Worm (Caenorhabditis elegans) whole organism, L1 larva: ENCODE measurements around the gene srh-271.

Experiments
- C04F5.9 ChIP-seq: sonication (generic microtip); optimal IDR thresholded peaks from 2 replicates; lab custom pipeline; 2016; ENCODE audit warnings: missing genetic modification characterization, missing compliant biosample characterization
- F16B12.6 ChIP-seq: fragments of 150-350 bp; optimal IDR thresholded peaks from 2 replicates; lab custom pipeline; 2014; ENCODE audit warnings: missing biosample characterization, missing genetic modification characterization
- Y116A8C.19 ChIP-seq: sonication (generic microtip); optimal IDR thresholded peaks from 2 replicates; lab custom pipeline; 2016; ENCODE audit warnings: missing compliant biosample characterization, missing genetic modification characterization, borderline replicate concordance
- aha-1 ChIP-seq: fragments of 150-350 bp; optimal IDR thresholded peaks from 2 replicates; lab custom pipeline; 2014; ENCODE audit warnings: missing biosample characterization, missing genetic modification characterization
- alr-1 ChIP-seq: fragments of 200-800 bp; sonication (Bioruptor generic); optimal IDR thresholded peaks from 2 replicates; lab custom pipeline; 2018; ENCODE audit warnings: borderline replicate concordance, mild to moderate bottlenecking, missing genetic modification characterization, missing compliant biosample characterization
- ama-1 ChIP-seq: fragments of 150-350 bp; optimal IDR thresholded peaks from 2 replicates; lab custom pipeline; 2014
- blmp-1 ChIP-seq: fragments of 150-350 bp; optimal IDR thresholded peaks from 2 replicates; lab custom pipeline; 2014; ENCODE audit warnings: missing biosample characterization, missing genetic modification characterization
- ceh-8 ChIP-seq: fragments of 200-800 bp; sonication (Bioruptor generic); optimal IDR thresholded peaks from 2 replicates; lab custom pipeline; 2018; ENCODE audit warnings: mild to moderate bottlenecking, missing genetic modification characterization, moderate library complexity, missing compliant biosample characterization
- ceh-82 ChIP-seq, 3 experiments: fragments of 150-350 bp in 1 of 3; sonication (generic microtip) in 2 of 3; optimal IDR thresholded peaks; 2 replicates each; lab custom pipeline; 2014 to 2017; ENCODE audit warnings: missing biosample characterization in 3 of 3, missing genetic modification characterization in 3 of 3
- ces-1 ChIP-seq: fragments of 150-350 bp; optimal IDR thresholded peaks from 2 replicates; lab custom pipeline; 2014; ENCODE audit warnings: missing biosample characterization, missing genetic modification reagents, missing genetic modification characterization
- dpl-1 ChIP-seq, 3 experiments: fragments of 150-350 bp in 2 of 3; sonication (generic microtip) in 1 of 3; optimal IDR thresholded peaks; 2 replicates each; lab custom pipeline; 2014 to 2017; ENCODE audit warnings: missing biosample characterization in 3 of 3, missing genetic modification characterization in 3 of 3, missing genetic modification reagents in 3 of 3
- dsc-1 ChIP-seq: sonication (generic microtip); optimal IDR thresholded peaks from 2 replicates; lab custom pipeline; 2016; ENCODE audit warnings: mild to moderate bottlenecking, missing genetic modification characterization, missing compliant biosample characterization
- egl-13 ChIP-seq: sonication (generic microtip); optimal IDR thresholded peaks from 2 replicates; lab custom pipeline; 2016; ENCODE audit warnings: missing genotype, missing genetic modification reagents, missing genetic modification characterization, missing compliant biosample characterization
- elt-2 ChIP-seq: sonication (generic microtip); optimal IDR thresholded peaks from 2 replicates; lab custom pipeline; 2016; ENCODE audit warnings: missing genetic modification characterization, mild to moderate bottlenecking, inconsistent platforms, missing compliant biosample characterization, missing genetic modification reagents
- elt-3 ChIP-seq, 6 experiments: fragments of 150-350 bp in 1 of 6; sonication (generic microtip); optimal IDR thresholded peaks; 2 replicates each; lab custom pipeline; 2017 to 2018; ENCODE audit warnings: missing biosample characterization in 6 of 6, missing genetic modification characterization in 6 of 6, inconsistent platforms in 1 of 6
- ets-5 ChIP-seq: fragments of 200-800 bp; sonication (Bioruptor generic); IDR thresholded peaks from 2 replicates; pipeline ENCODE4 v1.3.6; 2022; ENCODE audit warnings: missing genetic modification characterization, missing compliant biosample characterization
- fos-1 ChIP-seq: fragments of 150-350 bp; optimal IDR thresholded peaks from 2 replicates; lab custom pipeline; 2014; ENCODE audit warnings: missing biosample characterization, missing genetic modification characterization
- grh-1 ChIP-seq: fragments of 200-800 bp; sonication (Bioruptor generic); IDR thresholded peaks from 2 replicates; pipeline ENCODE4 v1.3.6; 2022; ENCODE audit warnings: missing genetic modification reagents, missing genetic modification characterization, missing compliant biosample characterization
- hlh-17 ChIP-seq: fragments of 200-800 bp; sonication (Bioruptor generic); optimal IDR thresholded peaks from 2 replicates; lab custom pipeline; 2018; ENCODE audit warnings: missing genetic modification characterization, mild to moderate bottlenecking, missing compliant biosample characterization, moderate library complexity, borderline replicate concordance
- hpl-2 ChIP-seq: fragments of 150-350 bp; optimal IDR thresholded peaks from 2 replicates; lab custom pipeline; 2014; ENCODE audit warnings: missing biosample characterization, missing genetic modification reagents, missing genetic modification characterization
- irx-1 ChIP-seq: sonication (generic microtip); optimal IDR thresholded peaks from 2 replicates; lab custom pipeline; 2016; ENCODE audit warnings: missing genetic modification characterization, missing compliant biosample characterization
- jun-1 ChIP-seq: fragments of 150-350 bp; optimal IDR thresholded peaks from 2 replicates; lab custom pipeline; 2014; ENCODE audit warnings: missing biosample characterization, missing genetic modification reagents, missing genetic modification characterization
- lin-35 ChIP-seq, 2 experiments: fragments of 150-350 bp; optimal IDR thresholded peaks; 2 replicates each; lab custom pipeline; 2014; ENCODE audit warnings: missing biosample characterization in 2 of 2, missing genetic modification characterization in 2 of 2, missing genetic modification reagents in 2 of 2
- lin-39 ChIP-seq: fragments of 150-350 bp; optimal IDR thresholded peaks from 2 replicates; lab custom pipeline; 2014; ENCODE audit warnings: missing biosample characterization, missing genetic modification reagents, missing genetic modification characterization
- lsy-2 ChIP-seq, 2 experiments: fragments of 150-350 bp; optimal IDR thresholded peaks; 2 replicates each; lab custom pipeline; 2014; ENCODE audit warnings: missing biosample characterization in 2 of 2, missing genetic modification characterization in 2 of 2
- mab-9 ChIP-seq: fragments of 200-800 bp; sonication (Bioruptor generic); IDR thresholded peaks from 2 replicates; pipeline ENCODE4 v1.3.6; 2022; ENCODE audit warnings: missing genetic modification reagents, missing genetic modification characterization, missing compliant biosample characterization
- mdl-1 ChIP-seq, 2 experiments: fragments of 150-350 bp; optimal IDR thresholded peaks; 2 replicates each; lab custom pipeline; 2014 to 2017; ENCODE audit warnings: missing biosample characterization in 2 of 2, missing genetic modification characterization in 2 of 2, inconsistent platforms in 1 of 2
- mef-2 ChIP-seq: fragments of 150-350 bp; optimal IDR thresholded peaks from 2 replicates; lab custom pipeline; 2014; ENCODE audit warnings: missing biosample characterization, missing genetic modification characterization
- mep-1 ChIP-seq: fragments of 150-350 bp; optimal IDR thresholded peaks from 2 replicates; lab custom pipeline; 2014; ENCODE audit warnings: missing biosample characterization, missing genetic modification characterization
- nhr-11 ChIP-seq: fragments of 150-350 bp; optimal IDR thresholded peaks from 2 replicates; lab custom pipeline; 2014; ENCODE audit warnings: missing biosample characterization, missing genetic modification characterization
- nhr-12 ChIP-seq: sonication (generic microtip); optimal IDR thresholded peaks from 2 replicates; lab custom pipeline; 2017; ENCODE audit warnings: missing biosample characterization, missing genetic modification characterization
- nhr-19 ChIP-seq: fragments of 200-800 bp; sonication (Bioruptor generic); conservative IDR thresholded peaks from 2 replicates; pipeline ENCODE4 v1.3.6; 2022; ENCODE audit warnings: missing genetic modification characterization, missing compliant biosample characterization
- nhr-20 ChIP-seq: sonication (generic microtip); optimal IDR thresholded peaks from 2 replicates; lab custom pipeline; 2016; ENCODE audit warnings: mild to moderate bottlenecking, missing genetic modification characterization, missing compliant biosample characterization
- nhr-47 ChIP-seq: sonication (generic microtip); optimal IDR thresholded peaks from 2 replicates; lab custom pipeline; 2016; ENCODE audit warnings: mild to moderate bottlenecking, missing genetic modification characterization, moderate library complexity, missing compliant biosample characterization
- nhr-77 ChIP-seq: fragments of 150-350 bp; optimal IDR thresholded peaks from 2 replicates; lab custom pipeline; 2014; ENCODE audit warnings: missing biosample characterization, missing genetic modification characterization
- nhr-84 ChIP-seq: sonication (generic microtip); optimal IDR thresholded peaks from 2 replicates; lab custom pipeline; 2017; ENCODE audit warnings: missing biosample characterization, missing genetic modification characterization
- pag-3 ChIP-seq: sonication (generic microtip); optimal IDR thresholded peaks from 2 replicates; lab custom pipeline; 2017; ENCODE audit warnings: missing genetic modification characterization, mild to moderate bottlenecking, missing compliant biosample characterization, antibody characterized with exemption, borderline replicate concordance; ENCODE audit not compliant: insufficient read depth
- pax-3 ChIP-seq: fragments of 200-800 bp; sonication (Bioruptor generic); optimal IDR thresholded peaks from 2 replicates; lab custom pipeline; 2018; ENCODE audit warnings: mild to moderate bottlenecking, missing genetic modification characterization, moderate library complexity, missing compliant biosample characterization
- skn-1 ChIP-seq: fragments of 150-350 bp; optimal IDR thresholded peaks from 2 replicates; lab custom pipeline; 2014; ENCODE audit warnings: missing biosample characterization, missing genetic modification characterization
- snpc-4 ChIP-seq: fragments of 150-350 bp; optimal IDR thresholded peaks from 2 replicates; lab custom pipeline; 2014; ENCODE audit warnings: missing biosample characterization, missing genetic modification characterization
- snu-23 ChIP-seq: sonication (generic microtip); optimal IDR thresholded peaks from 2 replicates; lab custom pipeline; 2016; ENCODE audit warnings: missing genetic modification characterization, missing compliant biosample characterization
- sox-4 ChIP-seq: sonication (generic microtip); optimal IDR thresholded peaks from 2 replicates; lab custom pipeline; 2016; ENCODE audit warnings: missing genetic modification characterization, missing compliant biosample characterization
- sup-37 ChIP-seq: fragments of 200-800 bp; sonication (Bioruptor generic); optimal IDR thresholded peaks from 2 replicates; lab custom pipeline; 2018; ENCODE audit warnings: mild to moderate bottlenecking, missing genetic modification characterization, missing compliant biosample characterization
- swsn-7 ChIP-seq: sonication (generic microtip); optimal IDR thresholded peaks from 2 replicates; lab custom pipeline; 2016; ENCODE audit warnings: missing genetic modification characterization, missing compliant biosample characterization
- tlp-1 ChIP-seq: fragments of 150-350 bp; optimal IDR thresholded peaks from 2 replicates; lab custom pipeline; 2014; ENCODE audit warnings: missing biosample characterization, missing genetic modification characterization
- unc-130 ChIP-seq: fragments of 150-350 bp; optimal IDR thresholded peaks from 2 replicates; lab custom pipeline; 2017; ENCODE audit warnings: missing biosample characterization, missing genetic modification characterization, inconsistent platforms
- unc-62 ChIP-seq: fragments of 150-350 bp; optimal IDR thresholded peaks from 2 replicates; lab custom pipeline; 2014; ENCODE audit warnings: missing biosample characterization, missing genetic modification reagents, missing genetic modification characterization
- unc-86 ChIP-seq: sonication (generic microtip); optimal IDR thresholded peaks from 2 replicates; lab custom pipeline; 2016; ENCODE audit warnings: missing genetic modification characterization, missing compliant biosample characterization
- vab-15 ChIP-seq: sonication (generic microtip); optimal IDR thresholded peaks from 2 replicates; lab custom pipeline; 2017; ENCODE audit warnings: missing genotype, mild to moderate bottlenecking, missing genetic modification characterization, missing compliant biosample characterization
- xbp-1 ChIP-seq: sonication (generic microtip); optimal IDR thresholded peaks from 2 replicates; lab custom pipeline; 2016; ENCODE audit warnings: missing genetic modification characterization, missing compliant biosample characterization

Gene srh-271

DNA sequence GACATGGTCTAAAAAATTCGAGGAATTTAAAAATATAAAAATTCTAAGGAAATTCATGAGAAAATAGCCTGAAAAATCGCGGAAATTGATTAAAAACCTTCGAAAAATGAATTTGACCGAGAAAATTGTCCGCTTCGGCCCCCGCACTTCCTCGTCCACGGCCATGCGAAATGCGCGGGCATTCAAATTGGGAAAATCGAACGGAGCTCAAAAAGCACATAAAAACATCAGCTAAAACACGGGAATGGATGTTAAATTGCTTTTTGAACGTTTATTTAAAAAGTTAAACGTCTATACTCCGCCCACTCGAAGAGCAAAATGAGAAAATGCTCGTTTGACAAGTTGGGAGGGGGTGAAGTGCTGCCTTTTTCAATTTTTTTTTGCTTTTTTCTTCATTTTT is 18.7 kb downstream of the srh-271 start, which contains the start of gene F53E10.6 (continued):
- TF ChIP-seq lin-35 (GFP tag; optimal IDR thresholded peaks at IDR 0.05; lab: Kevin White, UChicago) (peak; percentile 90 to 93), vab-15 (no peak), swsn-7 (tag; lab: Kevin White, UChicago) (peak; percentile 15), unc-62 (no peak), unc-130 (tag; lab: Kevin White, UChicago) (no peak), hlh-17 (no peak), nhr-47 (tag; lab: Kevin White, UChicago) (peak; percentile 63), alr-1 (tag; lab: Kevin White, UChicago) (no peak), ces-1 (GFP tag; lab: Kevin White, UChicago) (no peak), lin-39 (tag; lab: Kevin White, UChicago) (no peak), ceh-82 (tag; optimal IDR thresholded peaks at IDR 0.05; lab: Kevin White, UChicago) (peak in 1 of 3 experiments; percentile 39), dsc-1 (tag; lab: Kevin White, UChicago) (peak; percentile 17), irx-1 (tag; lab: Kevin White, UChicago) (peak; percentile 62), lsy-2 (tag; optimal IDR thresholded peaks at IDR 0.05; lab: Kevin White, UChicago) (peak; percentile 42 to 56), jun-1 (no peak), pax-3 (tag; lab: Kevin White, UChicago) (no peak), fos-1 (tag; lab: Kevin White, UChicago) (no peak), tlp-1 (tag; lab: Kevin White, UChicago) (no peak), snpc-4 (tag; lab: Kevin White, UChicago) (peak; percentile 35), nhr-19 (GFP tag; lab: Robert Waterston, UW) (peak; percentile 20; the same call in 1 of the 2 replicates), mep-1 (tag; lab: Kevin White, UChicago) (peak; percentile 40), ets-5 (GFP tag; lab: Robert Waterston, UW) (no peak), aha-1 (tag; lab: Kevin White, UChicago) (no peak), Y116A8C.19 (tag; lab: Kevin White, UChicago) (no peak), pag-3 (tag; lab: Kevin White, UChicago) (no peak), sup-37 (no peak), mab-9 (GFP tag; lab: Robert Waterston, UW) (no peak), elt-2 (peak; percentile 21), dpl-1 (GFP tag; optimal IDR thresholded peaks at IDR 0.05; lab: Kevin White, UChicago) (peak; percentile 80 to 91 (median 89)), elt-3 (tag; optimal IDR thresholded peaks at IDR 0.05; lab: Kevin White, UChicago) (no peak)

- TF ChIP-seq ets-5 (GFP tag; lab: Robert Waterston, UW) (no peak), elt-2 (no peak), ces-1 (GFP tag; lab: Kevin White, UChicago) (no peak), hpl-2 (GFP tag; lab: Kevin White, UChicago) (no peak), mef-2 (no peak), nhr-20 (no peak), ceh-8 (GFP tag; lab: Kevin White, UChicago) (no peak), lin-39 (tag; lab: Kevin White, UChicago) (no peak), nhr-84 (tag; lab: Kevin White, UChicago) (no peak)
- TF ChIP-seq, all 84 proteins: peak for 0
These were observed 20.0 kb downstream of the srh-271 start for ce11 chrV:2601817-2602216.

DNA sequence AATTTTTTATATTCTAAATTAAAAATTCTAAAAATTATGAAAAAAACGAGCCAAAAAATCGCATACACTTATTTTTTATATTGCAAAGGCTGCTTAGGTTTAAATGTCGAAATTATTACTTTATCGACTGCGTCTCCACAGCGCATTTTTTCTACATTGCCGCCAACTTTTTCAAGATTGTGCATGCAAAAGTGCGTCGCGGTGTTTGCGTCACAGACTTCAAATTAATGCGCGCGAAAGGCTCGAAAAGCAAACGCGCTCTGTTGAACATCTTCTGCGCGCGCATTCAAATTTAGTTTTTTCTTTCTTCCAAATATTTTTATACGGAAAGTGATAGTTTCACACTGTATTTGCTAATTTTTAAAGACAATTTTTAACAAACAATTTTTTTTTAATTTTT is 21.2 kb downstream of the srh-271 start:
- TF ChIP-seq grh-1 (GFP tag; lab: Robert Waterston, UW) = peak; percentile 95
- no peak for TF ChIP-seq nhr-12 (tag; lab: Kevin White, UChicago)
- TF ChIP-seq nhr-77 (tag; lab: Kevin White, UChicago) = peak; percentile 63
- peak; percentile 51 for TF ChIP-seq hpl-2 (GFP tag; lab: Kevin White, UChicago)
- peak; percentile 97 for TF ChIP-seq mab-9 (GFP tag; lab: Robert Waterston, UW)
- TF ChIP-seq ama-1 (lab: Kevin White, UChicago) = no peak
- TF ChIP-seq unc-86 (tag; lab: Kevin White, UChicago) = peak; percentile 93
- peak; percentile 77 for TF ChIP-seq C04F5.9 (tag; lab: Kevin White, UChicago)
- TF ChIP-seq F16B12.6 (tag; lab: Kevin White, UChicago) = peak; percentile 87
- peak; percentile 36 for TF ChIP-seq lin-39 (tag; lab: Kevin White, UChicago)
- TF ChIP-seq snu-23 (GFP tag; lab: Kevin White, UChicago) = peak; percentile 93
- TF ChIP-seq mdl-1 (tag; optimal IDR thresholded peaks at IDR 0.05; lab: Kevin White, UChicago) = peak in 1 of 2 experiments; percentile 57
- peak; percentile 90 for TF ChIP-seq xbp-1 (tag; lab: Kevin White, UChicago)
- peak; percentile 88 for TF ChIP-seq sox-4 (tag; lab: Kevin White, UChicago)
- TF ChIP-seq ceh-82 (tag; optimal IDR thresholded peaks at IDR 0.05; lab: Kevin White, UChicago) = peak; percentile 45 to 73 (median 72)
- peak; percentile 63 for TF ChIP-seq vab-15
- TF ChIP-seq skn-1 = peak; percentile 64
- TF ChIP-seq blmp-1 (tag; lab: Kevin White, UChicago) = peak; percentile 35
- TF ChIP-seq egl-13 = peak; percentile 95
- peak; percentile 53 for TF ChIP-seq nhr-11 (tag; lab: Kevin White, UChicago)
